Worm (Caenorhabditis elegans) whole organism, L4/young adult: ENCODE data around the gene spp-21.

Source experiments
- W03F9.2 ChIP-seq: fragments of 150-350 bp; optimal IDR thresholded peaks from 2 replicates; lab custom pipeline; 2014; ENCODE audit warnings: missing biosample characterization, missing genetic modification characterization
- dao-5 ChIP-seq: sonication (generic microtip); optimal IDR thresholded peaks from 2 replicates; lab custom pipeline; 2016; ENCODE audit warnings: missing genotype, missing genetic modification characterization, moderate library complexity, missing compliant biosample characterization
- him-1 ChIP-seq: sonication (generic microtip); optimal IDR thresholded peaks from 2 replicates; lab custom pipeline; 2016; ENCODE audit warnings: missing genotype, missing genetic modification reagents, missing genetic modification characterization, missing compliant biosample characterization

DNA sequence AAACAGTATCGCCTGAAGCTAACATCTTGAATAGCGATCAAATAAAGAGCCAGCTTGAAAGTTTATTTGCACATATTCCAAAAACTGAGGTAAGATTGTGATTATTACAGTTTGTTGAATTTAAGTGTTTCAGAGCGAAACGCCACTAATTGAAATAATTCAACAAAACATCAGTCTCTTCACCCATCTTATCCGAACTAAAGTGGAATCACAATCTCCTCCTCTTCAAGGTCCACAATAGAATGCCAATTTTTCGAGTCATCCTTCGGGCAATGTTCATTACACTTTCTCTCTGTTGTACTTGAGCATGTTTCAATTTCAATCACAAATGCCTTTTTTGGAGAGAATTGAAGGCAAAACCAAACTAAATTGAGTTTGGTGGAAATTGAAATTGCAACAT lies 5.9 kb upstream of the spp-21 start:
- no peak for TF ChIP-seq dao-5
- TF ChIP-seq him-1 (tag; lab: Kevin White, UChicago), result no peak
- no peak for TF ChIP-seq W03F9.2 (tag; lab: Kevin White, UChicago)
